Fruit fly (Drosophila melanogaster) whole organism, pupa: ENCODE data around the gene Prx1.

ENCODE experiments used
- CG13204 ChIP-seq: fragments of 200-800 bp; sonication (Bioruptor generic); optimal IDR thresholded peaks from 2 replicates; lab custom pipeline; 2018; ENCODE audit warnings: missing biosample characterization, mild to moderate bottlenecking, missing genetic modification characterization, moderate library complexity
- CG14655 ChIP-seq: fragments of 200-800 bp; sonication (Bioruptor generic); optimal IDR thresholded peaks from 3 replicates; lab custom pipeline; 2017; ENCODE audit warnings: mild to moderate bottlenecking, missing biosample characterization, missing genetic modification reagents, missing genetic modification characterization
- CG17806 ChIP-seq: fragments of 200-800 bp; sonication (Bioruptor generic); optimal IDR thresholded peaks from 2 replicates; lab custom pipeline; 2018; ENCODE audit warnings: missing biosample characterization, mild to moderate bottlenecking, missing genetic modification characterization, moderate library complexity
- CG8301 ChIP-seq: fragments of 200-800 bp; sonication (Bioruptor generic); optimal IDR thresholded peaks from 2 replicates; lab custom pipeline; 2018; ENCODE audit warnings: missing biosample characterization, mild to moderate bottlenecking, missing genetic modification characterization
- CG9948 ChIP-seq: fragments of 200-800 bp; sonication (Bioruptor generic); optimal IDR thresholded peaks from 2 replicates; lab custom pipeline; 2018; ENCODE audit warnings: missing biosample characterization, mild to moderate bottlenecking, missing genetic modification characterization, moderate library complexity
- EcR ChIP-seq: fragments of 200-800 bp; sonication (Bioruptor generic); optimal IDR thresholded peaks from 3 replicates; lab custom pipeline; 2019; ENCODE audit warnings: missing biosample characterization, missing genetic modification characterization, mild to moderate bottlenecking, moderate library complexity, missing genetic modification reagents

DNA sequence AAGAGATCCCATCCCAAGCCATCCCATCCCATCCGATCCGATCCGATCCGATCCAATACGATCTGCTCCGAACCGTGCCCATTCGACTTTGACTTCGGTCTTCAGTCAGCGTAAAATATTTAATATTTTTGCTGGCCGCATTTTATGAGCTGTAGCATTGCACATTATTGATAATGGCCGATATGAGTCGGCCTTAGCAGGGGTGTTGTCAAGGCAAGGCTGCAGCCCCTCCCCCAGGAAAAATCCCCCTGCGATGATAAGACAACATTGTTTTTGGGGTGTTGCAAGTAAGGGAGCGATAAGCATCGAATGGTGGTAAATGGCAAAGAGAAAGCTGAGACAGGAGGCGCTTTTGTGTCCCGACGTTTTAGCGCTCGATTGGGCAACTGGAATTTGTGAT lies 39.8 kb downstream of the Prx1 start:
- TF ChIP-seq CG14655 (no peak), CG13204 (no peak), CG17806 (no peak), EcR (no peak), CG8301 (tag; lab: Kevin White, UChicago) (no peak), CG9948 (tag; lab: Kevin White, UChicago) (no peak)
